Comparison of ENCODE assay signal across 1 fruit fly cellular context in genomic region chrX:8196598-8197228, dm6.
TF ChIP-seq lines count a peak whose summit lies in the region.

No protein-coding gene starts in this region.

TF ChIP-seq in whole organism, embryonic, 481 proteins besides CTCF, POLR2A, EP300 and RAD21 (continued from another document and continues in another):
- TF ChIP-seq bbx (GFP tag; IDR thresholded peaks at IDR 0.05; lab: Robert Waterston, UW; ENCODE audit: partially characterized antibody): no peak
- no peak for TF ChIP-seq CG8290 (GFP tag; optimal IDR thresholded peaks at IDR 0.05; lab: Kevin White, UChicago)
- TF ChIP-seq CG8290 (tag; optimal IDR thresholded peaks at IDR 0.05; lab: Kevin White, UChicago): peak in 1 of 2 experiments; percentile 73
- TF ChIP-seq CG43689 (GFP tag; IDR thresholded peaks at IDR 0.05; lab: Robert Waterston, UW): peak; percentile 53; the same call in 1 of the 2 replicates
- TF ChIP-seq Sox100B (GFP tag; optimal IDR thresholded peaks at IDR 0.05; lab: Kevin White, UChicago): peak; percentile 40
- peak; percentile 51 for TF ChIP-seq CG6254 (GFP tag; optimal IDR thresholded peaks at IDR 0.05; lab: Kevin White, UChicago)
- TF ChIP-seq inv (GFP tag; IDR thresholded peaks at IDR 0.05; lab: Robert Waterston, UW; ENCODE audit: partially characterized antibody): no peak
- no peak for TF ChIP-seq pho (GFP tag; optimal IDR thresholded peaks at IDR 0.05; lab: Kevin White, UChicago)
- TF ChIP-seq CG31441 (GFP tag; IDR thresholded peaks at IDR 0.05; lab: Robert Waterston, UW): peak; percentile 55; the same call in 1 of the 2 replicates
- peak; percentile 20 for TF ChIP-seq CG15601 (tag; optimal IDR thresholded peaks at IDR 0.05; lab: Kevin White, UChicago)
- TF ChIP-seq CG3726 (GFP tag; IDR thresholded peaks at IDR 0.05; lab: Robert Waterston, UW): 0 out of 3 replicates have a peak, but pooled peaks have one; percentile 22
- peak; percentile 39; the same call in 1 of the 2 replicates for TF ChIP-seq E2f2 (GFP tag; IDR thresholded peaks at IDR 0.05; lab: Robert Waterston, UW)
- TF ChIP-seq ash1 (GFP tag; optimal IDR thresholded peaks at IDR 0.05; lab: Kevin White, UChicago): no peak
- peak; percentile 69 for TF ChIP-seq dmrt99B (tag; optimal IDR thresholded peaks at IDR 0.05; lab: Kevin White, UChicago)
- TF ChIP-seq Gsc (GFP tag; IDR thresholded peaks at IDR 0.05; lab: Robert Waterston, UW): 0 out of 2 replicates have a peak, but pooled peaks have one; percentile 15
- TF ChIP-seq pan (optimal IDR thresholded peaks at IDR 0.05; lab: Kevin White, UChicago): no peak
- peak in 1 of 2 experiments; percentile 77 for TF ChIP-seq pan (GFP tag; optimal IDR thresholded peaks at IDR 0.05 in 1 of 2, IDR thresholded peaks at IDR 0.05 in 1 of 2)
- peak; percentile 57 for TF ChIP-seq phol (tag; optimal IDR thresholded peaks at IDR 0.05; lab: Kevin White, UChicago)
- peak; percentile 12 for TF ChIP-seq ems (GFP tag; optimal IDR thresholded peaks at IDR 0.05; lab: Kevin White, UChicago)
- TF ChIP-seq Ssrp (tag; optimal IDR thresholded peaks at IDR 0.05; lab: Kevin White, UChicago): peak; percentile 50
- TF ChIP-seq Xbp1 (GFP tag; optimal IDR thresholded peaks at IDR 0.05; lab: Kevin White, UChicago): peak; percentile 44
- TF ChIP-seq so (GFP tag; IDR thresholded peaks at IDR 0.05; lab: Robert Waterston, UW): 0 out of 3 replicates have a peak, but pooled peaks have one; percentile 28
- TF ChIP-seq sens (GFP tag; lab: Kevin White, UChicago): peak; percentile 87
- peak; percentile 26; the same call in 1 of the 4 replicates for TF ChIP-seq Gug (GFP tag; IDR thresholded peaks at IDR 0.05; lab: Robert Waterston, UW)
- TF ChIP-seq CG18619 (GFP tag; optimal IDR thresholded peaks at IDR 0.05; lab: Kevin White, UChicago): no peak
- peak; percentile 68 for TF ChIP-seq sisA (GFP tag; IDR thresholded peaks at IDR 0.05; lab: Robert Waterston, UW)
- TF ChIP-seq Adf1 (GFP tag; IDR thresholded peaks at IDR 0.05; lab: Robert Waterston, UW): peak; percentile 12; the same call in 1 of the 2 replicates
- TF ChIP-seq tx (GFP tag; optimal IDR thresholded peaks at IDR 0.05; lab: Kevin White, UChicago): no peak
- peak; percentile 68 for TF ChIP-seq CG5953 (GFP tag; IDR thresholded peaks at IDR 0.05; lab: Robert Waterston, UW)
- TF ChIP-seq CG8924 (tag; optimal IDR thresholded peaks at IDR 0.05; lab: Kevin White, UChicago): no peak
- peak; percentile 25 to 38 for TF ChIP-seq Pdp1 (GFP tag; optimal IDR thresholded peaks at IDR 0.05; lab: Kevin White, UChicago)
- peak; percentile 38 for TF ChIP-seq sd (tag; optimal IDR thresholded peaks at IDR 0.05; lab: Kevin White, UChicago)
- TF ChIP-seq Oli (tag; optimal IDR thresholded peaks at IDR 0.05; lab: Kevin White, UChicago): peak; percentile 59
- 0 out of 2 replicates have a peak, but pooled peaks have one; percentile 29 for TF ChIP-seq CG11696 (GFP tag; IDR thresholded peaks at IDR 0.05; lab: Robert Waterston, UW)
- TF ChIP-seq CG1603 (tag; optimal IDR thresholded peaks at IDR 0.05; lab: Kevin White, UChicago): peak; percentile 77
- peak; percentile 57; the same call in 1 of the 2 replicates for TF ChIP-seq CG14014 (GFP tag; IDR thresholded peaks at IDR 0.05; lab: Robert Waterston, UW)
- TF ChIP-seq CG7839 (tag; optimal IDR thresholded peaks at IDR 0.05; lab: Kevin White, UChicago): peak; percentile 53
- TF ChIP-seq danr (GFP tag; IDR thresholded peaks at IDR 0.05; lab: Robert Waterston, UW): 0 out of 2 replicates have a peak, but pooled peaks have one; percentile 36
- TF ChIP-seq CG10979 (tag; optimal IDR thresholded peaks at IDR 0.05; lab: Kevin White, UChicago): peak; percentile 47
- peak; percentile 17 for TF ChIP-seq tap (tag; optimal IDR thresholded peaks at IDR 0.05; lab: Kevin White, UChicago)
- TF ChIP-seq CG42726 (GFP tag; IDR thresholded peaks at IDR 0.05; lab: Robert Waterston, UW; ENCODE audit: partially characterized antibody): no peak
- no peak for TF ChIP-seq fru (optimal IDR thresholded peaks at IDR 0.05; lab: Kevin White, UChicago)
- no peak for TF ChIP-seq caup (GFP tag; optimal IDR thresholded peaks at IDR 0.05; lab: Kevin White, UChicago; ENCODE audit: severe bottlenecking)
- peak; percentile 58 for TF ChIP-seq H2.0 (GFP tag; IDR thresholded peaks at IDR 0.05; lab: Robert Waterston, UW)
- peak; percentile 19; the same call in 1 of the 3 replicates for TF ChIP-seq CG2889 (GFP tag; IDR thresholded peaks at IDR 0.05; lab: Robert Waterston, UW)
- 0 out of 3 replicates have a peak, but pooled peaks have one; percentile 17 for TF ChIP-seq jigr1 (GFP tag; IDR thresholded peaks at IDR 0.05; lab: Robert Waterston, UW)
- no peak for TF ChIP-seq da (GFP tag; optimal IDR thresholded peaks at IDR 0.05; lab: Kevin White, UChicago)
- TF ChIP-seq nmo (GFP tag; optimal IDR thresholded peaks at IDR 0.05; lab: Kevin White, UChicago): peak; percentile 46
- peak; percentile 34; the same call in 2 of the 3 replicates for TF ChIP-seq croc (GFP tag; conservative IDR thresholded peaks at IDR 0.05; lab: Robert Waterston, UW)
- TF ChIP-seq gfzf (GFP tag; optimal IDR thresholded peaks at IDR 0.05; lab: Kevin White, UChicago): no peak
- no peak for TF ChIP-seq CG4282 (GFP tag; optimal IDR thresholded peaks at IDR 0.05; lab: Kevin White, UChicago)
- TF ChIP-seq CG12071 (GFP tag; optimal IDR thresholded peaks at IDR 0.05; lab: Kevin White, UChicago): peak; percentile 47
- TF ChIP-seq nerfin-2 (GFP tag; IDR thresholded peaks at IDR 0.05; lab: Robert Waterston, UW; ENCODE audit: partially characterized antibody): no peak
- peak; percentile 61 for TF ChIP-seq CG4730 (GFP tag; IDR thresholded peaks at IDR 0.05; lab: Robert Waterston, UW)
- no peak for TF ChIP-seq CG7987 (GFP tag; optimal IDR thresholded peaks at IDR 0.05; lab: Kevin White, UChicago)
- peak; percentile 61 for TF ChIP-seq ttk (GFP tag; IDR thresholded peaks at IDR 0.05; lab: Robert Waterston, UW)
- TF ChIP-seq CG15479 (GFP tag; optimal IDR thresholded peaks at IDR 0.05; lab: Kevin White, UChicago): no peak
- TF ChIP-seq CG12769 (tag; optimal IDR thresholded peaks at IDR 0.05; lab: Kevin White, UChicago): peak; percentile 59
- TF ChIP-seq gce (GFP tag; IDR thresholded peaks at IDR 0.05; lab: Robert Waterston, UW): no peak
- no peak for TF ChIP-seq fd3F (GFP tag; optimal IDR thresholded peaks at IDR 0.05; lab: Kevin White, UChicago)
- no peak for TF ChIP-seq CG10543 (GFP tag; optimal IDR thresholded peaks at IDR 0.05; lab: Kevin White, UChicago)
- TF ChIP-seq CG2712 (tag; optimal IDR thresholded peaks at IDR 0.05; lab: Kevin White, UChicago): peak; percentile 51
- TF ChIP-seq Mes4 (GFP tag; optimal IDR thresholded peaks at IDR 0.05; lab: Kevin White, UChicago): no peak
- TF ChIP-seq CG5245 (GFP tag; optimal IDR thresholded peaks at IDR 0.05; lab: Kevin White, UChicago): peak; percentile 21
- TF ChIP-seq MTF-1 (GFP tag; optimal IDR thresholded peaks at IDR 0.05; lab: Kevin White, UChicago; ENCODE audit: borderline replicate concordance): no peak
- no peak for TF ChIP-seq stc (GFP tag; IDR thresholded peaks at IDR 0.05; lab: Robert Waterston, UW)
- peak; percentile 54; the same call in 1 of the 3 replicates for TF ChIP-seq CG7357 (GFP tag; IDR thresholded peaks at IDR 0.05; lab: Robert Waterston, UW)
- TF ChIP-seq CG16779 (GFP tag; IDR thresholded peaks at IDR 0.05; lab: Robert Waterston, UW): no peak
- 0 out of 2 replicates have a peak, but pooled peaks have one; percentile 17 for TF ChIP-seq gsb (GFP tag; IDR thresholded peaks at IDR 0.05; lab: Robert Waterston, UW)
- no peak for TF ChIP-seq Meics (GFP tag; optimal IDR thresholded peaks at IDR 0.05; lab: Kevin White, UChicago)
- peak; percentile 23 for TF ChIP-seq ewg (GFP tag; optimal IDR thresholded peaks at IDR 0.05; lab: Kevin White, UChicago)
- no peak for TF ChIP-seq kay (GFP tag; optimal IDR thresholded peaks at IDR 0.05; lab: Kevin White, UChicago)
- TF ChIP-seq Nf-YA (GFP tag; IDR thresholded peaks at IDR 0.05; lab: Robert Waterston, UW): peak; percentile 53
- peak; percentile 5 for TF ChIP-seq CG5180 (GFP tag; optimal IDR thresholded peaks at IDR 0.05; lab: Kevin White, UChicago)
- TF ChIP-seq vvl (GFP tag; IDR thresholded peaks at IDR 0.05; lab: Robert Waterston, UW): peak; percentile 76
- TF ChIP-seq Camta (GFP tag; optimal IDR thresholded peaks at IDR 0.05; lab: Kevin White, UChicago): peak; percentile 12
- no peak for TF ChIP-seq hth (optimal IDR thresholded peaks at IDR 0.05; lab: Kevin White, UChicago)
- no peak for TF ChIP-seq gt (GFP tag; IDR thresholded peaks at IDR 0.05; lab: Robert Waterston, UW)
- TF ChIP-seq Blimp-1 (GFP tag; optimal IDR thresholded peaks at IDR 0.05; lab: Kevin White, UChicago): peak; percentile 53
- peak; percentile 49 for TF ChIP-seq Rx (GFP tag; IDR thresholded peaks at IDR 0.05; lab: Robert Waterston, UW)
- no peak for TF ChIP-seq lov (optimal IDR thresholded peaks at IDR 0.05; lab: Kevin White, UChicago)
- no peak for TF ChIP-seq lov (GFP tag; IDR thresholded peaks at IDR 0.05; lab: Robert Waterston, UW)
- peak; percentile 65; the same call in 1 of the 3 replicates for TF ChIP-seq ken (GFP tag; IDR thresholded peaks at IDR 0.05; lab: Robert Waterston, UW)
- no peak for TF ChIP-seq ato (GFP tag; IDR thresholded peaks at IDR 0.05; lab: Robert Waterston, UW; ENCODE audit: partially characterized antibody)
- TF ChIP-seq CG7271 (tag; optimal IDR thresholded peaks at IDR 0.05; lab: Kevin White, UChicago): no peak
- TF ChIP-seq CG17361 (GFP tag; IDR thresholded peaks at IDR 0.05; lab: Robert Waterston, UW): no peak
- TF ChIP-seq YL-1 (GFP tag; optimal IDR thresholded peaks at IDR 0.05; lab: Kevin White, UChicago): no peak
- no peak for TF ChIP-seq CG8765 (GFP tag; IDR thresholded peaks at IDR 0.05; lab: Robert Waterston, UW)
- 0 out of 3 replicates have a peak, but pooled peaks have one; percentile 51 for TF ChIP-seq CG11456 (GFP tag; IDR thresholded peaks at IDR 0.05; lab: Robert Waterston, UW)
- peak; percentile 53; the same call in 1 of the 2 replicates for TF ChIP-seq Xrp1 (GFP tag; IDR thresholded peaks at IDR 0.05; lab: Robert Waterston, UW)
- peak; percentile 25 for TF ChIP-seq CG18262 (tag; optimal IDR thresholded peaks at IDR 0.05; lab: Kevin White, UChicago)
- no peak for TF ChIP-seq Poxn (GFP tag; IDR thresholded peaks at IDR 0.05; lab: Robert Waterston, UW)
- no peak for TF ChIP-seq B-H2 (GFP tag; optimal IDR thresholded peaks at IDR 0.05; lab: Kevin White, UChicago)
- TF ChIP-seq Ada2b (GFP tag; IDR thresholded peaks at IDR 0.05; lab: Robert Waterston, UW): peak; percentile 61
- no peak for TF ChIP-seq CG3838 (GFP tag; optimal IDR thresholded peaks at IDR 0.05; lab: Kevin White, UChicago)
- TF ChIP-seq tll (GFP tag; optimal IDR thresholded peaks at IDR 0.05; lab: Kevin White, UChicago): no peak
- peak; percentile 17 for TF ChIP-seq grau (tag; optimal IDR thresholded peaks at IDR 0.05; lab: Kevin White, UChicago)
- 0 out of 2 replicates have a peak, but pooled peaks have one; percentile 8 for TF ChIP-seq CG10321 (GFP tag; IDR thresholded peaks at IDR 0.05; lab: Robert Waterston, UW)
- peak; percentile 58; the same call in 1 of the 3 replicates for TF ChIP-seq zfh1 (GFP tag; IDR thresholded peaks at IDR 0.05; lab: Robert Waterston, UW)
- no peak for TF ChIP-seq zen2 (GFP tag; IDR thresholded peaks at IDR 0.05; lab: Robert Waterston, UW; ENCODE audit: partially characterized antibody)
- TF ChIP-seq pnt (GFP tag; optimal IDR thresholded peaks at IDR 0.05; lab: Kevin White, UChicago): peak; percentile 29
- TF ChIP-seq CHES-1-like (GFP tag; optimal IDR thresholded peaks at IDR 0.05; lab: Kevin White, UChicago): no peak
- peak in 1 of 2 experiments; percentile 57 for TF ChIP-seq Hr51 (GFP tag; optimal IDR thresholded peaks at IDR 0.05; lab: Kevin White, UChicago)
- no peak for TF ChIP-seq unc-4 (GFP tag; IDR thresholded peaks at IDR 0.05; lab: Robert Waterston, UW; ENCODE audit: partially characterized antibody)
- TF ChIP-seq CG16815 (GFP tag; optimal IDR thresholded peaks at IDR 0.05; lab: Kevin White, UChicago): no peak
- TF ChIP-seq NfI (GFP tag; optimal IDR thresholded peaks at IDR 0.05; lab: Kevin White, UChicago): peak; percentile 40
- no peak for TF ChIP-seq bowl (GFP tag; IDR thresholded peaks at IDR 0.05; lab: Robert Waterston, UW)
- TF ChIP-seq bab2 (GFP tag; optimal IDR thresholded peaks at IDR 0.05; lab: Kevin White, UChicago): no peak
- TF ChIP-seq CG11504 (tag; optimal IDR thresholded peaks at IDR 0.05; lab: Kevin White, UChicago): peak; percentile 65
- no peak for TF ChIP-seq prd (optimal IDR thresholded peaks at IDR 0.05; lab: Kevin White, UChicago)
- peak; percentile 65; the same call in 1 of the 3 replicates for TF ChIP-seq prd (GFP tag; IDR thresholded peaks at IDR 0.05; lab: Robert Waterston, UW)
- peak; percentile 63 for TF ChIP-seq CG17328 (GFP tag; IDR thresholded peaks at IDR 0.05; lab: Robert Waterston, UW)
- no peak for TF ChIP-seq nerfin-1 (tag; optimal IDR thresholded peaks at IDR 0.05; lab: Kevin White, UChicago)
- no peak for TF ChIP-seq corto (GFP tag; optimal IDR thresholded peaks at IDR 0.05; lab: Kevin White, UChicago)
- no peak for TF ChIP-seq Dad (GFP tag; optimal IDR thresholded peaks at IDR 0.05; lab: Kevin White, UChicago)
- TF ChIP-seq Atf3 (GFP tag; optimal IDR thresholded peaks at IDR 0.05; lab: Kevin White, UChicago): no peak
- 0 out of 2 replicates have a peak, but pooled peaks have one; percentile 53 for TF ChIP-seq Awh (GFP tag; IDR thresholded peaks at IDR 0.05; lab: Robert Waterston, UW)
- peak; percentile 6 for TF ChIP-seq oc (tag; optimal IDR thresholded peaks at IDR 0.05; lab: Kevin White, UChicago)
- TF ChIP-seq CG32772 (GFP tag; IDR thresholded peaks at IDR 0.05; lab: Robert Waterston, UW): peak; percentile 54; the same call in 1 of the 2 replicates
- TF ChIP-seq H15 (GFP tag; IDR thresholded peaks at IDR 0.05; lab: Robert Waterston, UW): peak; percentile 53; the same call in 1 of the 3 replicates
- peak; percentile 45 for TF ChIP-seq CG13424 (tag; optimal IDR thresholded peaks at IDR 0.05; lab: Kevin White, UChicago)
- peak; percentile 62; the same call in 1 of the 3 replicates for TF ChIP-seq CG11695 (GFP tag; IDR thresholded peaks at IDR 0.05; lab: Robert Waterston, UW)
- peak; percentile 56 for TF ChIP-seq gem (tag; optimal IDR thresholded peaks at IDR 0.05; lab: Kevin White, UChicago)
- peak; percentile 10 for TF ChIP-seq Asciz (GFP tag; optimal IDR thresholded peaks at IDR 0.05; lab: Kevin White, UChicago)
- TF ChIP-seq CG14050 (GFP tag; IDR thresholded peaks at IDR 0.05; lab: Robert Waterston, UW): peak; percentile 50; the same call in 2 of the 3 replicates
- peak; percentile 13 for TF ChIP-seq CG10209 (GFP tag; optimal IDR thresholded peaks at IDR 0.05; lab: Kevin White, UChicago)
- no peak for TF ChIP-seq Hr39 (optimal IDR thresholded peaks at IDR 0.05; lab: Kevin White, UChicago)
- TF ChIP-seq Drgx (GFP tag; IDR thresholded peaks at IDR 0.05; lab: Robert Waterston, UW): peak; percentile 79
